Worm (Caenorhabditis elegans) whole organism, L2 larva: ENCODE measurements around the gene F07H5.13.

ENCODE experiments used
- ZK546.5 ChIP-seq: sonication (generic microtip); optimal IDR thresholded peaks from 2 replicates; lab custom pipeline; 2017; ENCODE audit warnings: missing biosample characterization, missing genetic modification characterization
- ama-1 ChIP-seq: fragments of 150-350 bp; optimal IDR thresholded peaks from 2 replicates; lab custom pipeline; 2018; ENCODE audit warnings: inconsistent platforms
- blmp-1 ChIP-seq: sonication (generic microtip); optimal IDR thresholded peaks from 2 replicates; lab custom pipeline; 2017; ENCODE audit warnings: missing genetic modification characterization, mild to moderate bottlenecking, missing compliant biosample characterization, antibody characterized with exemption, moderate library complexity; ENCODE audit not compliant: insufficient read depth
- elt-3 ChIP-seq: sonication (generic microtip); optimal IDR thresholded peaks from 2 replicates; lab custom pipeline; 2017; ENCODE audit warnings: missing biosample characterization, missing genetic modification characterization
- mab-5 ChIP-seq: fragments of 150-350 bp; optimal IDR thresholded peaks from 2 replicates; lab custom pipeline; 2014; ENCODE audit warnings: missing biosample characterization, missing genetic modification characterization
- mdl-1 ChIP-seq, 2 experiments: fragments of 150-350 bp in 1 of 2; sonication (generic microtip) in 1 of 2; optimal IDR thresholded peaks; 2 replicates each; lab custom pipeline; 2017; ENCODE audit warnings: missing biosample characterization in 2 of 2, missing genetic modification characterization in 2 of 2
- nhr-12 ChIP-seq: fragments of 150-350 bp; optimal IDR thresholded peaks from 2 replicates; lab custom pipeline; 2014; ENCODE audit warnings: missing biosample characterization, missing genetic modification characterization
- nhr-23 ChIP-seq: fragments of 150-350 bp; optimal IDR thresholded peaks from 2 replicates; lab custom pipeline; 2014; ENCODE audit warnings: missing biosample characterization, missing genetic modification reagents, missing genetic modification characterization
- nhr-237 ChIP-seq: fragments of 150-350 bp; optimal IDR thresholded peaks from 2 replicates; lab custom pipeline; 2014; ENCODE audit warnings: missing biosample characterization, missing genetic modification characterization
- nhr-77 ChIP-seq: fragments of 150-350 bp; optimal IDR thresholded peaks from 2 replicates; lab custom pipeline; 2014; ENCODE audit warnings: missing biosample characterization, missing genetic modification characterization
- skn-1 ChIP-seq: sonication (generic microtip); optimal IDR thresholded peaks from 2 replicates; lab custom pipeline; 2017; ENCODE audit warnings: missing biosample characterization, missing genetic modification characterization
- unc-55 ChIP-seq: fragments of 150-350 bp; sonication (generic microtip); optimal IDR thresholded peaks from 3 replicates; lab custom pipeline; 2014; ENCODE audit warnings: missing biosample characterization, missing genetic modification reagents, missing genetic modification characterization
- unc-62 ChIP-seq: fragments of 150-350 bp; optimal IDR thresholded peaks from 2 replicates; lab custom pipeline; 2014; ENCODE audit warnings: missing biosample characterization, missing genetic modification reagents, missing genetic modification characterization
- ztf-11 ChIP-seq: sonication (generic microtip); optimal IDR thresholded peaks from 2 replicates; lab custom pipeline; 2017; ENCODE audit warnings: missing biosample characterization, missing genetic modification characterization

- TF ChIP-seq ztf-11 (tag; lab: Kevin White, UChicago) (no peak), nhr-77 (tag; lab: Kevin White, UChicago) (no peak), unc-62 (GFP tag; lab: Kevin White, UChicago) (no peak), unc-55 (GFP tag; lab: Kevin White, UChicago) (no peak), blmp-1 (no peak), mab-5 (tag; lab: Kevin White, UChicago) (no peak), nhr-237 (tag; lab: Kevin White, UChicago) (no peak), ama-1 (lab: Kevin White, UChicago) (no peak), ZK546.5 (no peak), mdl-1 (tag; optimal IDR thresholded peaks at IDR 0.05; lab: Kevin White, UChicago) (no peak), nhr-12 (tag; lab: Kevin White, UChicago) (no peak), skn-1 (no peak), elt-3 (tag; lab: Kevin White, UChicago) (no peak), nhr-23 (tag; lab: Kevin White, UChicago) (no peak)
These were observed 3.7 kb downstream of the F07H5.13 start, which contains the start of gene F07H5.7 for ce11 chrII:8794072-8794471.
